Worm (Caenorhabditis elegans) whole organism, L4 larva: ENCODE measurements around the gene F58B3.4.

Experiments used
- F44E2.7 ChIP-seq: fragments of 200-800 bp; sonication (Bioruptor generic); IDR thresholded peaks from 2 replicates; pipeline ENCODE4 v2.1.2; 2022; ENCODE audit warnings: missing genetic modification characterization, missing compliant biosample characterization
- R02D3.7 ChIP-seq: fragments of 150-350 bp; sonication (generic microtip); optimal IDR thresholded peaks from 3 replicates; lab custom pipeline; 2014; ENCODE audit warnings: missing biosample characterization, missing genetic modification characterization
- T26A8.4 ChIP-seq: fragments of 200-800 bp; sonication (Bioruptor generic); IDR thresholded peaks from 2 replicates; pipeline ENCODE4 v1.3.6; 2022; ENCODE audit warnings: missing genetic modification characterization, missing compliant biosample characterization
- Y48G9A.11 ChIP-seq: fragments of 200-800 bp; sonication (Bioruptor generic); IDR thresholded peaks from 2 replicates; pipeline ENCODE4 v1.3.6; 2022; ENCODE audit warnings: missing genetic modification reagents, missing genetic modification characterization, missing compliant biosample characterization
- Y75B8A.6 ChIP-seq: fragments of 200-800 bp; sonication (Bioruptor generic); IDR thresholded peaks from 2 replicates; pipeline ENCODE4 v1.3.6; 2022; ENCODE audit warnings: missing genetic modification reagents, missing genetic modification characterization, missing compliant biosample characterization
- ZK546.5 ChIP-seq, 2 experiments: sonication (generic microtip); optimal IDR thresholded peaks; 2 replicates each; lab custom pipeline; 2017; ENCODE audit warnings: missing biosample characterization in 2 of 2, missing genetic modification characterization in 2 of 2
- aha-1 ChIP-seq: fragments of 150-350 bp; peaks from one replicate; lab custom pipeline; 2014; ENCODE audit warnings: missing biosample characterization, missing genetic modification characterization
- daf-16 ChIP-seq, 3 experiments: sonication (generic microtip); optimal IDR thresholded peaks; 2 replicates each; lab custom pipeline; 2016 to 2017; ENCODE audit warnings: missing genetic modification characterization in 3 of 3, missing genetic modification reagents in 3 of 3, mild to moderate bottlenecking in 2 of 3, missing compliant biosample characterization in 2 of 3, missing biosample characterization in 1 of 3, moderate library complexity in 1 of 3
- egl-27 ChIP-seq: sonication (generic microtip); optimal IDR thresholded peaks from 3 replicates; lab custom pipeline; 2017; ENCODE audit warnings: missing biosample characterization, missing genetic modification reagents, missing genetic modification characterization
- gei-8 ChIP-seq: fragments of 200-800 bp; sonication (Bioruptor generic); optimal IDR thresholded peaks from 2 replicates; lab custom pipeline; 2018; ENCODE audit warnings: mild to moderate bottlenecking, missing genetic modification characterization, missing compliant biosample characterization
- hif-1 ChIP-seq, 2 experiments: sonication (generic microtip); optimal IDR thresholded peaks; 2 replicates each; lab custom pipeline; 2016 to 2017; ENCODE audit warnings: missing compliant biosample characterization in 2 of 2, missing genetic modification characterization in 2 of 2, missing genetic modification reagents in 2 of 2, missing genotype in 2 of 2, mild to moderate bottlenecking in 1 of 2
- lin-15B ChIP-seq: fragments of 150-350 bp; sonication (generic microtip); optimal IDR thresholded peaks from 3 replicates; lab custom pipeline; 2014; ENCODE audit warnings: missing biosample characterization, missing genetic modification characterization
- lsy-2 ChIP-seq, 2 experiments: fragments of 150-350 bp in 1 of 2; sonication (generic microtip) in 1 of 2; optimal IDR thresholded peaks; 2 replicates each; lab custom pipeline; 2014 to 2017; ENCODE audit warnings: missing biosample characterization in 2 of 2, missing genetic modification characterization in 2 of 2
- madf-5 ChIP-seq, 2 experiments: fragments of 200-800 bp; sonication (Bioruptor generic); IDR thresholded peaks; 2 replicates each; pipeline ENCODE4 v1.3.6; 2022; ENCODE audit warnings: missing compliant biosample characterization in 2 of 2, missing genetic modification characterization in 2 of 2
- madf-9 ChIP-seq: fragments of 200-800 bp; sonication (Bioruptor generic); conservative IDR thresholded peaks from 2 replicates; pipeline ENCODE4 v1.3.6; 2022; ENCODE audit warnings: missing genetic modification reagents, missing genetic modification characterization, missing compliant biosample characterization
- mes-2 ChIP-seq: sonication (generic microtip); optimal IDR thresholded peaks from 2 replicates; lab custom pipeline; 2016; ENCODE audit warnings: missing genotype, mild to moderate bottlenecking, missing genetic modification characterization, missing compliant biosample characterization; ENCODE audit not compliant: poor library complexity, severe bottlenecking
- mxl-2 ChIP-seq: fragments of 200-800 bp; sonication (Bioruptor generic); conservative IDR thresholded peaks from 2 replicates; pipeline ENCODE4 v1.3.6; 2022; ENCODE audit warnings: missing genetic modification reagents, missing genetic modification characterization, missing compliant biosample characterization
- nhr-11 ChIP-seq: fragments of 150-350 bp; optimal IDR thresholded peaks from 2 replicates; lab custom pipeline; 2014; ENCODE audit warnings: missing biosample characterization, missing genetic modification characterization
- nhr-42 ChIP-seq: fragments of 200-800 bp; sonication (Bioruptor generic); IDR thresholded peaks from 2 replicates; pipeline ENCODE4 v1.3.6; 2022; ENCODE audit warnings: missing genetic modification characterization, missing compliant biosample characterization
- nhr-76 ChIP-seq: fragments of 150-350 bp; optimal IDR thresholded peaks from 2 replicates; lab custom pipeline; 2014; ENCODE audit warnings: missing biosample characterization, missing genetic modification characterization
- php-3 ChIP-seq: fragments of 200-800 bp; sonication (Bioruptor generic); IDR thresholded peaks from 2 replicates; pipeline ENCODE4 v1.3.6; 2022; ENCODE audit warnings: missing genetic modification reagents, missing genetic modification characterization, missing compliant biosample characterization
- snpc-4 ChIP-seq: fragments of 150-350 bp; optimal IDR thresholded peaks from 2 replicates; lab custom pipeline; 2014; ENCODE audit warnings: missing biosample characterization, missing genetic modification characterization
- unc-62 ChIP-seq, 3 experiments: fragments of 150-350 bp in 1 of 3; sonication (generic microtip); optimal IDR thresholded peaks in 2 of 3; peaks in 1 of 3; 1 replicate in 1 of 3; 2 replicates in 2 of 3; lab custom pipeline; 2014 to 2017; ENCODE audit warnings: missing biosample characterization in 3 of 3, missing genetic modification characterization in 3 of 3, missing genetic modification reagents in 3 of 3, missing genotype in 1 of 3
- zag-1 ChIP-seq: fragments of 150-350 bp; optimal IDR thresholded peaks from 2 replicates; lab custom pipeline; 2014; ENCODE audit warnings: missing biosample characterization, missing genetic modification characterization

The F58B3.4 gene

DNA sequence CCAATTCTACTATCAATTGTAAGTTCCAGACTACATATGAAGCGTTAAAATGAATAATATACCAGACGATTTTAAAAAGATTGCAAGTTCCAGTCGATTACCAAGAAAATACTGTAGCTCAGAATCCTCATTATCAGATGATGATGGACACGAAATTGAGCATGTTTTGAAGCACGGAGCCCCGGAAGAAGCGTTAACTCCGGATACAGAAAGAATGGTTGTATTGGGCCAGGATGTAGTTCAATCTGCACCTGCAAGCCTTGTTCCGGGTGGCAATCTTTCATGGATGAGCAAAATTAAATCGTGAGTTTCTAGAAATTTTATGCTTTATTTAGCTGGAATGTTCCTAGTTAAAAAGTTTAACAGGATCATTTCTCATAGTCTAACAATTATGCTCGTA, 36.4 kb upstream of the F58B3.4 start, which contains the start of gene atg-4.2:
TSS of gene atg-4.2 (plus strand) at position 24 of the 400 bp plus-strand sequence.
- TF ChIP-seq daf-16 (GFP tag; optimal IDR thresholded peaks at IDR 0.05; lab: Kevin White, UChicago) (no peak), daf-16 (tag; optimal IDR thresholded peaks at IDR 0.05; lab: Kevin White, UChicago) (no peak), gei-8 (GFP tag; lab: Kevin White, UChicago) (no peak), nhr-42 (no peak), unc-62 (GFP tag; optimal IDR thresholded peaks at IDR 0.05 in 1 of 2; lab: Kevin White, UChicago) (peak in 1 of 2 experiments; percentile 93), unc-62 (tag; optimal IDR thresholded peaks at IDR 0.05; lab: Kevin White, UChicago) (no peak)

DNA sequence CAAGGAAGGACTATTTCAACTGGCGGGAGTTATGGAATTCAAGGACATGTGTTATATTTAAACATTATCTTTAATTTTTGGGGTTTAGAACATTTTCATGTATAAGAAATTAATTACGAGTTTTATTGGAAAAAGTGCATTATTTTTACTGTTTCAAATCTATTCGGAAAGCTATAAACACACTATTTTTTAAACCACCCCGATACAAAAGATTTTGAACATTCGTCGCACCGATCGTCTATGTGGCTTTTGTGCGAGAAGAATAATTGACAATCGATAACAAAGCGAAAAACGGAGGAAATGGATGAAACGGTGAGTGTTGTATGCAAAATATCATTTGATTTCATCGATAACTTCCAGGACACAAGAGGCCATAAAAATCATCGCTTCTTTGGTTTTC, 33.4 kb upstream of the F58B3.4 start, which contains the start of gene ZK809.9:
TSS of gene ZK809.9 (plus strand) at position 301 of the 400 bp plus-strand sequence.
- TF ChIP-seq F44E2.7 = no peak
- TF ChIP-seq php-3 = no peak
- no peak for TF ChIP-seq madf-5 (GFP tag; IDR thresholded peaks at IDR 0.05; lab: Robert Waterston, UW)
- no peak for TF ChIP-seq zag-1
- no peak for TF ChIP-seq nhr-76 (tag; lab: Kevin White, UChicago)

DNA sequence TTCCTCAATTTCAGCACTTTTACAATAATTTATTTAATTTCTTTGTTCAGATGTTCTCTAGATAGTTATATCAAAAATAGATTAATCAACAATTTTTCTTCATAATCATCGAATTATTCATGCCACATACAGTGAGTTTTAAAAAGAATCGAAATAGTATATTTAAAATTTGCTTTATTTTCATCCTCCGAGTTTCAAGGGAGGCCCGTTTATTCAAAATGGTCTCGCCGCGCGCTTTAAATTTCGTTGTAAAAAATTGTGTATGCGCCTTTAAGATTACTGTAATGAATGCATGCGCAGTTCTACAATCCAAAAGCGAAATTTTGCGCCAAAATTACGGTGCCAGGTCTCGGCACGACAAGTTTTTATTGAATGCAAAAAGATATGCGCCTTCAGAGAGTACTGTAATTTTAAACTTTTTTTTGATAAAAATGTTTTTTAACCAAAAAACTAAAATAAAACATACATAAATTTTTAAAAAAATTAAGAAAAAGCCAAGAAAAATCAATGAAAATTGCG, 28.2 kb upstream of the F58B3.4 start, which contains the start of gene ZK792.1:
TSS of gene ZK792.1 (plus strand) at position 51 of the 519 bp plus-strand sequence.
- TF ChIP-seq aha-1 (tag; lab: Kevin White, UChicago) = peak; percentile 49
- TF ChIP-seq unc-62 (GFP tag; optimal IDR thresholded peaks at IDR 0.05 in 1 of 2; lab: Kevin White, UChicago) = no peak
- TF ChIP-seq unc-62 (tag; optimal IDR thresholded peaks at IDR 0.05; lab: Kevin White, UChicago) = no peak
- TF ChIP-seq, all 104 proteins: peak for 1

DNA sequence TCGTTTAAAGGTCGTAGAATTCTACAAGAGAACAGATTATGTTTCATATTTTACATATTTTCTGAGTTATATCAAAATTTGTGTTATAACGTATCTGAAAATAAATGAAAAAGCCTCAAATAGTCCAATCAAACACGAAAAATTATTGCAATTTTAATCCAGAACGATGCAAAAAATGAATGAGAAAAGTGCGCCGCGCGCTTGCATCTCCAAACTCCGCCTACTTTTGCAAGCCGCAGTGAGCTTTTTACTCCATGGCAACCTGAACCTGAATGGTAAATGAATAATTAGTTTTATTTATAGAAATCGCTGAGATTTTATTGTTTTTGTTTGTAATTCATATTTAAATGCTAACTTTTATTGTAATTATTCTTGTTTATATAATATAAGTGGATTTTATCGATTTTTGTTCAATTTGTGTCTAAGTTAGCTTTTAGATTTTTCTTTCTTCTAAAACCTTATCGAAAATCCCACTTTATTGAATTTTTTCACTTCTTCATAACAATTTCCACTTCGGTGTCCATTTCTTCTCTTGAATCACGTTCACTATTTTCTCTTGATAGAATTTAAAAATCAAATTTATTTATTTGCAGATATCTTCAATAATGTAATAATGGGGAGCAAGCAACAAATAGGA, 24.6 kb upstream of the F58B3.4 start, which contains the start of gene ZK809.5:
TSS of gene ZK809.5 (plus strand) at position 587 of the 637 bp plus-strand sequence.
- TF ChIP-seq aha-1 (tag; lab: Kevin White, UChicago) = peak; percentile 46
- peak in 1 of 2 experiments; percentile 20 for TF ChIP-seq lsy-2 (tag; optimal IDR thresholded peaks at IDR 0.05; lab: Kevin White, UChicago)
- TF ChIP-seq snpc-4 (tag; lab: Kevin White, UChicago) = no peak
- no peak for TF ChIP-seq gei-8 (GFP tag; lab: Kevin White, UChicago)
- TF ChIP-seq mes-2 (tag; lab: Kevin White, UChicago) = peak; percentile 54
- TF ChIP-seq ZK546.5 (tag; optimal IDR thresholded peaks at IDR 0.05; lab: Kevin White, UChicago) = no peak
- TF ChIP-seq lin-15B (tag; lab: Kevin White, UChicago) = no peak

ce11 chrIV:11655370-11655769, 23.7 kb upstream of the F58B3.4 start, which contains the start of gene ent-1:
Gene ent-1 (minus strand): TSS chrIV:11655470.
- TF ChIP-seq nhr-11 (tag; lab: Kevin White, UChicago) (no peak), aha-1 (tag; lab: Kevin White, UChicago) (peak; percentile 70), Y48G9A.11 (GFP tag; lab: Robert Waterston, UW) (no peak), mxl-2 (GFP tag; lab: Robert Waterston, UW) (no peak), egl-27 (tag; lab: Kevin White, UChicago) (no peak), hif-1 (tag; optimal IDR thresholded peaks at IDR 0.05; lab: Kevin White, UChicago) (no peak), lsy-2 (tag; optimal IDR thresholded peaks at IDR 0.05; lab: Kevin White, UChicago) (peak in 1 of 2 experiments; percentile 9), madf-9 (GFP tag; lab: Robert Waterston, UW) (no peak), R02D3.7 (tag; lab: Kevin White, UChicago) (no peak), Y75B8A.6 (GFP tag; lab: Robert Waterston, UW) (no peak), T26A8.4 (no peak)

- TF ChIP-seq daf-16 (GFP tag; optimal IDR thresholded peaks at IDR 0.05; lab: Kevin White, UChicago) = no peak
- peak; percentile 14 for TF ChIP-seq daf-16 (tag; optimal IDR thresholded peaks at IDR 0.05; lab: Kevin White, UChicago)
- TF ChIP-seq egl-27 (tag; lab: Kevin White, UChicago) = no peak
- TF ChIP-seq mes-2 (tag; lab: Kevin White, UChicago) = peak; percentile 64
Observed at ce11 chrIV:11651965-11652453, 20.4 kb upstream of the F58B3.4 start, which contains the start of the genes acl-3 and ndub-6. Gene acl-3 (minus strand): TSS chrIV:11652023. Gene ndub-6 (plus strand): TSS chrIV:11652403.
